Fruit fly (Drosophila melanogaster) whole organism, embryonic: ENCODE results near the gene Rip11.

Experiments used
- ATbp ChIP-seq: fragments of 200-800 bp; sonication (Bioruptor generic); optimal IDR thresholded peaks from 2 replicates; lab custom pipeline; 2017; ENCODE audit warnings: missing biosample characterization, mild to moderate bottlenecking, missing genetic modification characterization, missing genetic modification reagents
- Atf3 ChIP-seq: fragments of 200-800 bp; sonication (Bioruptor generic); optimal IDR thresholded peaks from 3 replicates; lab custom pipeline; 2016; ENCODE audit warnings: missing biosample characterization, missing genetic modification characterization
- CG10959 ChIP-seq: fragments of 200-800 bp; sonication (Bioruptor generic); IDR thresholded peaks from 2 replicates; pipeline ENCODE4 v1.3.6; 2022; ENCODE audit warnings: missing biosample characterization, missing genetic modification characterization
- CG11504 ChIP-seq: fragments of 200-800 bp; sonication (Bioruptor generic); optimal IDR thresholded peaks from 3 replicates; lab custom pipeline; 2019; ENCODE audit warnings: missing biosample characterization, mild to moderate bottlenecking, missing genetic modification characterization, moderate library complexity
- CG13123 ChIP-seq: fragments of 200-800 bp; sonication (Bioruptor generic); optimal IDR thresholded peaks from 2 replicates; lab custom pipeline; 2016; ENCODE audit warnings: missing biosample characterization, missing genetic modification characterization
- CG13424 ChIP-seq: fragments of 200-800 bp; sonication (Bioruptor generic); optimal IDR thresholded peaks from 2 replicates; lab custom pipeline; 2019; ENCODE audit warnings: missing biosample characterization, mild to moderate bottlenecking, missing genetic modification characterization, moderate library complexity
- CG14860 ChIP-seq: fragments of 200-800 bp; sonication (Bioruptor generic); IDR thresholded peaks from 3 replicates; pipeline ENCODE4 v1.3.6; 2022; ENCODE audit warnings: missing biosample characterization, missing genetic modification characterization; ENCODE audit not compliant: partially characterized antibody
- CG16815 ChIP-seq: fragments of 200-800 bp; sonication (Bioruptor generic); optimal IDR thresholded peaks from 3 replicates; lab custom pipeline; 2017; ENCODE audit warnings: missing biosample characterization, mild to moderate bottlenecking, missing genetic modification characterization
- CG17328 ChIP-seq: fragments of 200-800 bp; sonication (Bioruptor generic); IDR thresholded peaks from 2 replicates; pipeline ENCODE4 v1.3.6; 2022; ENCODE audit warnings: missing biosample characterization, missing genetic modification characterization
- CG1832 ChIP-seq: fragments of 200-800 bp; sonication (Bioruptor generic); optimal IDR thresholded peaks from 2 replicates; lab custom pipeline; 2017; ENCODE audit warnings: missing biosample characterization, mild to moderate bottlenecking, missing genetic modification characterization, inconsistent platforms
- CG18764 ChIP-seq: fragments of 200-800 bp; sonication (Bioruptor generic); optimal IDR thresholded peaks from 3 replicates; lab custom pipeline; 2016; ENCODE audit warnings: missing biosample characterization, missing genetic modification characterization
- CG2120 ChIP-seq: fragments of 200-800 bp; sonication (Bioruptor generic); optimal IDR thresholded peaks from 3 replicates; lab custom pipeline; 2016; ENCODE audit warnings: missing biosample characterization, missing genetic modification characterization
- CG2889 ChIP-seq: fragments of 200-800 bp; sonication (Bioruptor generic); IDR thresholded peaks from 3 replicates; pipeline ENCODE4 v1.3.6; 2022; ENCODE audit warnings: missing biosample characterization, missing genetic modification characterization
- CG30403 ChIP-seq: fragments of 200-800 bp; sonication (Bioruptor generic); optimal IDR thresholded peaks from 3 replicates; lab custom pipeline; 2016; ENCODE audit warnings: missing biosample characterization, missing genetic modification characterization
- CG3281 ChIP-seq: fragments of 200-800 bp; sonication (Bioruptor generic); optimal IDR thresholded peaks from 3 replicates; lab custom pipeline; 2017; ENCODE audit warnings: missing biosample characterization, mild to moderate bottlenecking, missing genetic modification characterization
- CG4424 ChIP-seq: fragments of 200-800 bp; sonication (Bioruptor generic); optimal IDR thresholded peaks from 3 replicates; lab custom pipeline; 2016; ENCODE audit warnings: missing biosample characterization, missing genetic modification characterization
- CG6683 ChIP-seq: fragments of 200-800 bp; sonication (Bioruptor generic); optimal IDR thresholded peaks from 2 replicates; lab custom pipeline; 2017; ENCODE audit warnings: missing biosample characterization, mild to moderate bottlenecking, missing genetic modification characterization, missing genetic modification reagents
- CG8089 ChIP-seq: fragments of 200-800 bp; sonication (Bioruptor generic); optimal IDR thresholded peaks from 3 replicates; lab custom pipeline; 2016; ENCODE audit warnings: missing biosample characterization, missing genetic modification characterization
- CG8290 ChIP-seq, 3 experiments: fragments of 200-800 bp; sonication (Bioruptor generic); optimal IDR thresholded peaks; 2 replicates each; lab custom pipeline; 2016 to 2019; ENCODE audit warnings: missing biosample characterization in 3 of 3, missing genetic modification characterization in 3 of 3, mild to moderate bottlenecking in 2 of 3, moderate library complexity in 1 of 3
- CG8478 ChIP-seq: fragments of >200 bp; optimal IDR thresholded peaks from 2 replicates; lab custom pipeline; 2018
- CG9215 ChIP-seq: fragments of 200-800 bp; sonication (Bioruptor generic); IDR thresholded peaks from 2 replicates; pipeline ENCODE4 v1.3.6; 2022; ENCODE audit warnings: missing biosample characterization, missing genetic modification characterization
- CG9437 ChIP-seq: fragments of 200-800 bp; sonication (Bioruptor generic); optimal IDR thresholded peaks from 2 replicates; lab custom pipeline; 2018; ENCODE audit warnings: missing biosample characterization, mild to moderate bottlenecking, missing genetic modification characterization
- CG9609 ChIP-seq: fragments of 200-800 bp; sonication (Bioruptor generic); optimal IDR thresholded peaks from 3 replicates; lab custom pipeline; 2016; ENCODE audit warnings: missing biosample characterization, missing genetic modification characterization
- CTCF ChIP-seq: fragments of 200-800 bp; sonication (Bioruptor generic); optimal IDR thresholded peaks from 2 replicates; lab custom pipeline; 2017; ENCODE audit warnings: missing biosample characterization, mild to moderate bottlenecking, missing genetic modification characterization, moderate library complexity
- D ChIP-seq, 2 experiments: fragments of 200-800 bp in 1 of 2; fragments of >200 bp in 1 of 2; sonication (Bioruptor generic) in 1 of 2; optimal IDR thresholded peaks; 2 replicates in 1 of 2; 3 replicates in 1 of 2; lab custom pipeline; 2017; ENCODE audit warnings: mild to moderate bottlenecking in 1 of 2, missing biosample characterization in 1 of 2, missing genetic modification characterization in 1 of 2, missing genetic modification reagents in 1 of 2
- HLH3B ChIP-seq: fragments of 200-800 bp; sonication (Bioruptor generic); IDR thresholded peaks from 2 replicates; pipeline ENCODE4 v1.3.6; 2022; ENCODE audit warnings: missing biosample characterization, missing genetic modification characterization
- MESR4 ChIP-seq: fragments of 200-800 bp; sonication (Bioruptor generic); optimal IDR thresholded peaks from 2 replicates; lab custom pipeline; 2018; ENCODE audit warnings: missing biosample characterization, mild to moderate bottlenecking, missing genetic modification characterization, moderate library complexity
- Meics ChIP-seq: fragments of 200-800 bp; sonication (Bioruptor generic); optimal IDR thresholded peaks from 2 replicates; lab custom pipeline; 2017; ENCODE audit warnings: missing biosample characterization, mild to moderate bottlenecking, missing genetic modification characterization
- Neu2 ChIP-seq: fragments of 200-800 bp; sonication (Bioruptor generic); optimal IDR thresholded peaks from 3 replicates; lab custom pipeline; 2016; ENCODE audit warnings: missing biosample characterization, missing genetic modification characterization, borderline replicate concordance
- Scr ChIP-seq: fragments of 200-800 bp; sonication (Bioruptor generic); IDR thresholded peaks from 2 replicates; pipeline ENCODE4 v1.3.6; 2022; ENCODE audit warnings: missing biosample characterization, missing genetic modification characterization; ENCODE audit not compliant: partially characterized antibody
- Sox100B ChIP-seq: fragments of 200-800 bp; sonication (Bioruptor generic); optimal IDR thresholded peaks from 3 replicates; lab custom pipeline; 2018; ENCODE audit warnings: missing biosample characterization, mild to moderate bottlenecking, missing genetic modification characterization
- TFAM ChIP-seq: fragments of 200-800 bp; sonication (Bioruptor generic); optimal IDR thresholded peaks from 2 replicates; lab custom pipeline; 2017; ENCODE audit warnings: missing biosample characterization, missing genetic modification characterization, inconsistent platforms
- ara ChIP-seq: fragments of 200-800 bp; sonication (Bioruptor generic); IDR thresholded peaks from 2 replicates; pipeline ENCODE4 v1.3.6; 2022; ENCODE audit warnings: missing biosample characterization, missing genetic modification characterization
- az2 ChIP-seq: fragments of 200-800 bp; sonication (Bioruptor generic); optimal IDR thresholded peaks from 3 replicates; lab custom pipeline; 2016; ENCODE audit warnings: missing biosample characterization, missing genetic modification characterization
- bbx ChIP-seq: fragments of 200-800 bp; sonication (Bioruptor generic); IDR thresholded peaks from 2 replicates; pipeline ENCODE4 v1.3.6; 2022; ENCODE audit warnings: missing biosample characterization, missing genetic modification characterization; ENCODE audit not compliant: partially characterized antibody
- cato ChIP-seq: fragments of 200-800 bp; sonication (Bioruptor generic); optimal IDR thresholded peaks from 2 replicates; lab custom pipeline; 2016; ENCODE audit warnings: missing biosample characterization, missing genetic modification characterization, borderline replicate concordance
- chn ChIP-seq: fragments of 200-800 bp; sonication (Bioruptor generic); optimal IDR thresholded peaks from 2 replicates; lab custom pipeline; 2016; ENCODE audit warnings: missing biosample characterization, missing genetic modification characterization
- crp ChIP-seq, 2 experiments: fragments of 200-800 bp; sonication (Bioruptor generic); optimal IDR thresholded peaks; 2 replicates in 1 of 2; 3 replicates in 1 of 2; lab custom pipeline; 2017; ENCODE audit warnings: missing biosample characterization in 2 of 2, missing genetic modification characterization in 2 of 2, mild to moderate bottlenecking in 1 of 2, moderate library complexity in 1 of 2
- dpn ChIP-seq, 2 experiments: fragments of 200-800 bp; sonication (Bioruptor generic); optimal IDR thresholded peaks; 3 replicates each; lab custom pipeline; 2016; ENCODE audit warnings: missing biosample characterization in 2 of 2, missing genetic modification characterization in 2 of 2
- fd64A ChIP-seq: fragments of 200-800 bp; sonication (Bioruptor generic); optimal IDR thresholded peaks from 3 replicates; lab custom pipeline; 2018; ENCODE audit warnings: missing biosample characterization, mild to moderate bottlenecking, missing genetic modification characterization
- gcm2 ChIP-seq: fragments of 200-800 bp; sonication (Bioruptor generic); optimal IDR thresholded peaks from 2 replicates; lab custom pipeline; 2016; ENCODE audit warnings: missing biosample characterization, missing genetic modification characterization
- ken ChIP-seq: fragments of 200-800 bp; sonication (Bioruptor generic); IDR thresholded peaks from 3 replicates; pipeline ENCODE4 v1.3.6; 2022; ENCODE audit warnings: missing biosample characterization, missing genetic modification characterization
- nerfin-1 ChIP-seq: fragments of 200-800 bp; sonication (Bioruptor generic); optimal IDR thresholded peaks from 3 replicates; lab custom pipeline; 2019; ENCODE audit warnings: missing biosample characterization, mild to moderate bottlenecking, missing genetic modification characterization, moderate library complexity
- org-1 ChIP-seq: fragments of 200-800 bp; sonication (Bioruptor generic); optimal IDR thresholded peaks from 2 replicates; lab custom pipeline; 2017; ENCODE audit warnings: missing biosample characterization, missing genetic modification characterization
- peb ChIP-seq: fragments of 200-800 bp; sonication (Bioruptor generic); IDR thresholded peaks from 2 replicates; pipeline ENCODE4 v1.3.6; 2022; ENCODE audit warnings: missing biosample characterization, missing genetic modification characterization
- pum ChIP-seq: fragments of 200-800 bp; sonication (Bioruptor generic); optimal IDR thresholded peaks from 2 replicates; lab custom pipeline; 2016; ENCODE audit warnings: missing biosample characterization, missing genetic modification characterization
- rib ChIP-seq: fragments of 200-800 bp; sonication (Bioruptor generic); IDR thresholded peaks from 2 replicates; pipeline ENCODE4 v1.3.6; 2022; ENCODE audit warnings: missing biosample characterization, missing genetic modification characterization
- sug ChIP-seq: fragments of 200-800 bp; optimal IDR thresholded peaks from 2 replicates; lab custom pipeline; 2019; ENCODE audit warnings: missing biosample characterization, mild to moderate bottlenecking, missing genetic modification characterization, moderate library complexity
- unpg ChIP-seq: fragments of 200-800 bp; sonication (Bioruptor generic); optimal IDR thresholded peaks from 3 replicates; lab custom pipeline; 2018; ENCODE audit warnings: missing biosample characterization, mild to moderate bottlenecking, missing genetic modification characterization, moderate library complexity
- wor ChIP-seq: fragments of 200-800 bp; sonication (Bioruptor generic); IDR thresholded peaks from 2 replicates; pipeline ENCODE4 v1.3.6; 2022; ENCODE audit warnings: missing biosample characterization, missing genetic modification characterization

Gene Rip11

DNA sequence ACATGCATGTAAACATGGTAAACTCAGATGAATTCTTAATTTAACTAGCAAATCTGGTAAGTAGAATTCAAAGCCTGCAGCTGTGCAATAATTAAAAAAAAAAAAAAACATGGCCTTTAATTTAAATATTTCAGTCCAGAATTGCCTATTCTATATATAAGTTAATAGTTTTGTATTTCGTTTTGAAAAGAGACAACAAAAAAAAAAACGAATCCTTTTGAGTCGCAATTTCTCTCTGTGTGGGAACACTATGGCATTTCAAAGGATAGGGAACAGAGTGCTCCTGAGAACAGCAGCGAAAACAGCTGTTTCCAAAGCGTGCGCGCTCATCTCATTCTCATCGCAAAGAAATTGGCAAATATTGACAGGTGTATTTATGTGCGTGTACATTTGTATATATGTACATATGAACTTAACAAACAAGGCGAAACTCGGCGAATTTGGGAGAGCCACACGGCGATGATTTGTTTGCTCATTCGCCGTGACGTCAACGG is 1.7 kb downstream of the Rip11 start (continued):
- TF ChIP-seq CG11504 (tag; lab: Kevin White, UChicago) = peak; percentile 73
- TF ChIP-seq Neu2 (GFP tag; lab: Kevin White, UChicago) = no peak
- peak; percentile 58; the same call in 1 of the 2 replicates for TF ChIP-seq rib
- no peak for TF ChIP-seq pum (GFP tag; lab: Kevin White, UChicago)
- TF ChIP-seq ken (GFP tag; lab: Robert Waterston, UW) = peak; percentile 53; the same call in 1 of the 3 replicates
- TF ChIP-seq CG8089 (GFP tag; lab: Kevin White, UChicago) = no peak
- peak; percentile 62 for TF ChIP-seq CG4424 (GFP tag; lab: Kevin White, UChicago)
- peak; percentile 16 for TF ChIP-seq CG8290 (GFP tag; optimal IDR thresholded peaks at IDR 0.05; lab: Kevin White, UChicago)
- TF ChIP-seq CG8290 (tag; optimal IDR thresholded peaks at IDR 0.05; lab: Kevin White, UChicago) = peak in 1 of 2 experiments; percentile 87
- peak; percentile 58 for TF ChIP-seq ATbp (GFP tag; lab: Kevin White, UChicago)
- TF ChIP-seq CG6683 (GFP tag; lab: Kevin White, UChicago) = peak; percentile 3
- TF ChIP-seq CG8478 (lab: Kevin White, UChicago) = no peak
- TF ChIP-seq fd64A (GFP tag; lab: Kevin White, UChicago) = peak; percentile 30
- TF ChIP-seq cato (GFP tag; lab: Kevin White, UChicago) = peak; percentile 20
- peak; percentile 55 for TF ChIP-seq wor
- TF ChIP-seq CG2120 (GFP tag; lab: Kevin White, UChicago) = peak; percentile 68
- peak; percentile 61 for TF ChIP-seq chn
- no peak for TF ChIP-seq gcm2 (GFP tag; lab: Kevin White, UChicago)
- peak in 1 of 2 experiments; percentile 44 for TF ChIP-seq crp (GFP tag; optimal IDR thresholded peaks at IDR 0.05; lab: Kevin White, UChicago)
- TF ChIP-seq CTCF (GFP tag; lab: Kevin White, UChicago) = no peak
- peak; percentile 25 to 52 for TF ChIP-seq dpn (GFP tag; optimal IDR thresholded peaks at IDR 0.05; lab: Kevin White, UChicago)
- TF ChIP-seq org-1 (GFP tag; lab: Kevin White, UChicago) = peak; percentile 65
- peak; percentile 41 for TF ChIP-seq CG18764 (GFP tag; lab: Kevin White, UChicago)
- TF ChIP-seq CG1832 (GFP tag; lab: Kevin White, UChicago) = no peak
- no peak for TF ChIP-seq D (optimal IDR thresholded peaks at IDR 0.05; lab: Kevin White, UChicago)
- TF ChIP-seq D (GFP tag; optimal IDR thresholded peaks at IDR 0.05; lab: Kevin White, UChicago) = peak; percentile 57
- peak; percentile 47 for TF ChIP-seq CG9215
- peak; percentile 51; the same call in 1 of the 2 replicates for TF ChIP-seq ara (GFP tag; lab: Robert Waterston, UW)
- no peak for TF ChIP-seq peb (GFP tag; lab: Robert Waterston, UW)
- peak; percentile 62 for TF ChIP-seq CG13424
- peak; percentile 79 for TF ChIP-seq CG30403
- peak; percentile 48 for TF ChIP-seq CG9437 (GFP tag; lab: Kevin White, UChicago)
- TF ChIP-seq sug (tag; lab: Kevin White, UChicago) = no peak
- TF ChIP-seq unpg (GFP tag; lab: Kevin White, UChicago) = peak; percentile 60
- peak; percentile 73 for TF ChIP-seq Sox100B (GFP tag; lab: Kevin White, UChicago)
- TF ChIP-seq CG3281 (GFP tag; lab: Kevin White, UChicago) = peak; percentile 49
- TF ChIP-seq CG17328 (GFP tag; lab: Robert Waterston, UW) = peak; percentile 34; the same call in 1 of the 2 replicates
- TF ChIP-seq CG14860 (GFP tag; lab: Robert Waterston, UW) = no peak
- TF ChIP-seq bbx (GFP tag; lab: Robert Waterston, UW) = no peak
- peak; percentile 57 for TF ChIP-seq az2 (GFP tag; lab: Kevin White, UChicago)
- TF ChIP-seq Scr = no peak
- TF ChIP-seq Atf3 (GFP tag; lab: Kevin White, UChicago) = peak; percentile 51
- peak; percentile 8 for TF ChIP-seq CG9609 (GFP tag; lab: Kevin White, UChicago)
- peak; percentile 59 for TF ChIP-seq Meics (GFP tag; lab: Kevin White, UChicago)
- TF ChIP-seq MESR4 (GFP tag; lab: Kevin White, UChicago) = no peak
- TF ChIP-seq CG16815 (GFP tag; lab: Kevin White, UChicago) = peak; percentile 37
- no peak for TF ChIP-seq TFAM
- peak; percentile 40 for TF ChIP-seq nerfin-1 (tag; lab: Kevin White, UChicago)
- 0 out of 2 replicates have a peak, but pooled peaks have one; percentile 25 for TF ChIP-seq CG10959
- no peak for TF ChIP-seq HLH3B (GFP tag; lab: Robert Waterston, UW)
- 0 out of 3 replicates have a peak, but pooled peaks have one; percentile 5 for TF ChIP-seq CG2889 (GFP tag; lab: Robert Waterston, UW)
- no peak for TF ChIP-seq CG13123 (GFP tag; lab: Kevin White, UChicago)
